Worm (Caenorhabditis elegans): Measurements from ENCODE around the gene F07C4.6.

F07C4.6 gene

ce11 chrV:7649963-7650362, 23.3 kb downstream of the F07C4.6 start:
- TF ChIP-seq die-1 (tag; optimal IDR thresholded peaks at IDR 0.05) (no peak), Y53G8AR.9 (GFP tag; conservative IDR thresholded peaks at IDR 0.05) (no peak)

ce11 chrV:7651757-7652156, 25.1 kb downstream of the F07C4.6 start, which contains the start of gene srh-234:
Gene srh-234 (minus strand): TSS chrV:7651857.
- TF ChIP-seq let-526 (GFP tag; IDR thresholded peaks at IDR 0.05) = no peak
- no peak for TF ChIP-seq F22D6.2 (tag; optimal IDR thresholded peaks at IDR 0.05)
- no peak for TF ChIP-seq sptf-2 (GFP tag; optimal IDR thresholded peaks at IDR 0.05)
- no peak for TF ChIP-seq nhr-80 (tag; optimal IDR thresholded peaks at IDR 0.05)
- no peak for TF ChIP-seq aptf-2 (GFP tag; conservative IDR thresholded peaks at IDR 0.05)
- no peak for TF ChIP-seq let-607 (tag; optimal IDR thresholded peaks at IDR 0.05)
- TF ChIP-seq ztf-26 (tag; optimal IDR thresholded peaks at IDR 0.05) = no peak
- no peak for TF ChIP-seq F52B5.7 (tag; optimal IDR thresholded peaks at IDR 0.05)
- no peak for TF ChIP-seq Y53F4B.3 (GFP tag; IDR thresholded peaks at IDR 0.05)
- no peak for TF ChIP-seq lin-26 (GFP tag; IDR thresholded peaks at IDR 0.05)
- no peak for TF ChIP-seq madf-3 (GFP tag; IDR thresholded peaks at IDR 0.05)
- TF ChIP-seq ztf-28 (GFP tag; IDR thresholded peaks at IDR 0.05) = no peak
- TF ChIP-seq ceh-100 (GFP tag; IDR thresholded peaks at IDR 0.05) = no peak

ce11 chrV:7653567-7653966, 26.9 kb downstream of the F07C4.6 start, which contains the start of gene srh-200:
Gene srh-200 (minus strand): TSS chrV:7653667.
- TF ChIP-seq nhr-80 (tag; optimal IDR thresholded peaks at IDR 0.05) (no peak), attf-3 (GFP tag; conservative IDR thresholded peaks at IDR 0.05) (no peak), ceh-91 (GFP tag; IDR thresholded peaks at IDR 0.05) (no peak), ZK185.1 (tag; optimal IDR thresholded peaks at IDR 0.05; ENCODE audit: poor library complexity, severe bottlenecking) (no peak), lin-40 (tag; optimal IDR thresholded peaks at IDR 0.05) (no peak), attf-5 (GFP tag; optimal IDR thresholded peaks at IDR 0.05) (no peak), lin-54 (GFP tag; optimal IDR thresholded peaks at IDR 0.05) (no peak), ets-4 (GFP tag; optimal IDR thresholded peaks at IDR 0.05) (no peak), F33H1.4 (GFP tag; IDR thresholded peaks at IDR 0.05) (no peak), ztf-18 (tag; optimal IDR thresholded peaks at IDR 0.05) (no peak), D2030.7 (GFP tag; IDR thresholded peaks at IDR 0.05) (no peak), ztf-3 (GFP tag; optimal IDR thresholded peaks at IDR 0.05) (no peak), ceh-79 (tag; optimal IDR thresholded peaks at IDR 0.05) (no peak), nfya-2 (GFP tag; IDR thresholded peaks at IDR 0.05) (no peak), nfyb-1 (GFP tag; IDR thresholded peaks at IDR 0.05) (no peak), ceh-58 (GFP tag; IDR thresholded peaks at IDR 0.05) (no peak), snpc-4 (GFP tag; optimal IDR thresholded peaks at IDR 0.05) (no peak), snpc-4 (tag; optimal IDR thresholded peaks at IDR 0.05) (no peak), chd-7 (tag; optimal IDR thresholded peaks at IDR 0.05) (no peak), Y79H2A.3 (GFP tag; conservative IDR thresholded peaks at IDR 0.05) (no peak), ccch-3 (GFP tag; optimal IDR thresholded peaks at IDR 0.05) (no peak)

- TF ChIP-seq F52B5.7 (tag; optimal IDR thresholded peaks at IDR 0.05) (no peak), C17E4.6 (GFP tag; IDR thresholded peaks at IDR 0.05) (no peak)
Observed at ce11 chrV:7667940-7668339, 41.3 kb downstream of the F07C4.6 start, which contains the start of gene C12D5.5. Gene C12D5.5 (plus strand): TSS chrV:7668240.

Measured in whole organism, young adult.